Worm (Caenorhabditis elegans): Measurements from ENCODE around the gene fbxb-84.
"Not testable (repeated sequence)": the region's sequence is repeated elsewhere in the genome, so short reads cannot be mapped to it uniquely, and the experiment has no call there.

ce11 chrIII:168376-168775 lies 22.1 kb upstream of the fbxb-84 start:
- TF ChIP-seq daf-16 (GFP tag; optimal IDR thresholded peaks at IDR 0.05); daf-16 (tag; optimal IDR thresholded peaks at IDR 0.05); snpc-4 (tag; optimal IDR thresholded peaks at IDR 0.05); nhr-76 (tag; optimal IDR thresholded peaks at IDR 0.05); zag-1 (tag; optimal IDR thresholded peaks at IDR 0.05); dmd-8 (GFP tag; IDR thresholded peaks at IDR 0.05); unc-62 (GFP tag; optimal IDR thresholded peaks at IDR 0.05 in 1 of 2); unc-62 (tag; optimal IDR thresholded peaks at IDR 0.05); lin-15B (tag; optimal IDR thresholded peaks at IDR 0.05); fkh-10 (GFP tag; optimal IDR thresholded peaks at IDR 0.05); ceh-28 (tag; optimal IDR thresholded peaks at IDR 0.05); nhr-11 (tag; optimal IDR thresholded peaks at IDR 0.05): not testable (repeated sequence)
